Fruit fly (Drosophila melanogaster): Measurements from ENCODE around the gene kuk.

The kuk gene

dm6 chr3R:17042838-17043569, 37.0 kb upstream of the kuk start, which contains the start of the genes bdwf and Patr-1 (continued):
- no peak for TF ChIP-seq crol (GFP tag; IDR thresholded peaks at IDR 0.05)
- no peak for TF ChIP-seq Eip74EF (GFP tag; optimal IDR thresholded peaks at IDR 0.05)
- TF ChIP-seq prd (optimal IDR thresholded peaks at IDR 0.05): no peak
- TF ChIP-seq prd (GFP tag; IDR thresholded peaks at IDR 0.05): no peak
- no peak for TF ChIP-seq CG6854 (GFP tag; optimal IDR thresholded peaks at IDR 0.05)
- no peak for TF ChIP-seq h (optimal IDR thresholded peaks at IDR 0.05)
- TF ChIP-seq CG14860 (GFP tag; IDR thresholded peaks at IDR 0.05; ENCODE audit: partially characterized antibody): peak; percentile 88
- no peak for TF ChIP-seq ssp (GFP tag; IDR thresholded peaks at IDR 0.05)
- TF ChIP-seq Chrac-16 (GFP tag; optimal IDR thresholded peaks at IDR 0.05): no peak
- 0 out of 2 replicates have a peak, but pooled peaks have one; percentile 6 for TF ChIP-seq CG4404 (GFP tag; IDR thresholded peaks at IDR 0.05)
- TF ChIP-seq tup (GFP tag; optimal IDR thresholded peaks at IDR 0.05): no peak
- TF ChIP-seq CG13775 (GFP tag; optimal IDR thresholded peaks at IDR 0.05): peak; percentile 42
- no peak for TF ChIP-seq cas (GFP tag; IDR thresholded peaks at IDR 0.05)
- no peak for TF ChIP-seq ham (GFP tag; IDR thresholded peaks at IDR 0.05)
- peak; percentile 41 for TF ChIP-seq CG13424 (tag; optimal IDR thresholded peaks at IDR 0.05)
- no peak for TF ChIP-seq CG8359 (GFP tag; optimal IDR thresholded peaks at IDR 0.05; ENCODE audit: borderline replicate concordance)
- no peak for TF ChIP-seq run (tag; optimal IDR thresholded peaks at IDR 0.05)
- TF ChIP-seq az2 (GFP tag; optimal IDR thresholded peaks at IDR 0.05): peak; percentile 7
- TF ChIP-seq Nf-YA (GFP tag; IDR thresholded peaks at IDR 0.05): no peak
- TF ChIP-seq Hr78 (GFP tag; optimal IDR thresholded peaks at IDR 0.05): no peak
- TF ChIP-seq gfzf (GFP tag; optimal IDR thresholded peaks at IDR 0.05): peak; percentile 17
- TF ChIP-seq CG10366 (GFP tag; IDR thresholded peaks at IDR 0.05): no peak
- TF ChIP-seq usp (GFP tag; optimal IDR thresholded peaks at IDR 0.05): no peak
- peak; percentile 45 for TF ChIP-seq E2f2 (GFP tag; IDR thresholded peaks at IDR 0.05)
- peak; percentile 92 for TF ChIP-seq mld (GFP tag; IDR thresholded peaks at IDR 0.05; ENCODE audit: partially characterized antibody)
- TF ChIP-seq ftz-f1 (GFP tag; optimal IDR thresholded peaks at IDR 0.05): no peak
- TF ChIP-seq bab2 (GFP tag; optimal IDR thresholded peaks at IDR 0.05): no peak
- TF ChIP-seq trem (tag; optimal IDR thresholded peaks at IDR 0.05): peak; percentile 65
- TF ChIP-seq CG8478 (optimal IDR thresholded peaks at IDR 0.05): no peak
- TF ChIP-seq CG12744 (GFP tag; optimal IDR thresholded peaks at IDR 0.05): no peak
- peak; percentile 63 for TF ChIP-seq CG12391 (tag; optimal IDR thresholded peaks at IDR 0.05)
- TF ChIP-seq p53 (GFP tag; optimal IDR thresholded peaks at IDR 0.05): no peak
- TF ChIP-seq Ets65A (GFP tag): peak; percentile 85
- TF ChIP-seq pros (GFP tag; optimal IDR thresholded peaks at IDR 0.05): no peak
- no peak for TF ChIP-seq CG18011 (GFP tag; optimal IDR thresholded peaks at IDR 0.05)
- no peak for TF ChIP-seq esg (GFP tag; conservative IDR thresholded peaks at IDR 0.05)
- peak; percentile 73 for TF ChIP-seq Med (GFP tag)
- TF ChIP-seq NK7.1 (GFP tag; optimal IDR thresholded peaks at IDR 0.05): no peak
- no peak for TF ChIP-seq tio (GFP tag; optimal IDR thresholded peaks at IDR 0.05)
- TF ChIP-seq odd (GFP tag; optimal IDR thresholded peaks at IDR 0.05): no peak
- TF ChIP-seq cwo (GFP tag; optimal IDR thresholded peaks at IDR 0.05): no peak
- no peak for TF ChIP-seq pb (GFP tag; optimal IDR thresholded peaks at IDR 0.05)
- TF ChIP-seq peb (GFP tag; IDR thresholded peaks at IDR 0.05): no peak
- TF ChIP-seq Dip3 (GFP tag; optimal IDR thresholded peaks at IDR 0.05): no peak
- no peak for TF ChIP-seq repo (GFP tag; optimal IDR thresholded peaks at IDR 0.05)
- no peak for TF ChIP-seq sc (optimal IDR thresholded peaks at IDR 0.05)
- TF ChIP-seq sc (GFP tag; optimal IDR thresholded peaks at IDR 0.05): no peak
- no peak for TF ChIP-seq CG14667 (GFP tag; IDR thresholded peaks at IDR 0.05)
- no peak for TF ChIP-seq CG14014 (GFP tag; IDR thresholded peaks at IDR 0.05)
- TF ChIP-seq z (GFP tag; IDR thresholded peaks at IDR 0.05): no peak
- no peak for TF ChIP-seq ERR (GFP tag; optimal IDR thresholded peaks at IDR 0.05)
- TF ChIP-seq CG15601 (tag; optimal IDR thresholded peaks at IDR 0.05): peak; percentile 33

Data from whole organism, embryonic.